Worm (Caenorhabditis elegans) whole organism, early embryonic: ENCODE results near the gene T05C7.7.

Experiments used
- aly-1 ChIP-seq: sonication (generic microtip); optimal IDR thresholded peaks from 2 replicates; lab custom pipeline; 2016; ENCODE audit warnings: missing genetic modification characterization, missing compliant biosample characterization
- ama-1 ChIP-seq: fragments of 150-350 bp; optimal IDR thresholded peaks from 2 replicates; lab custom pipeline; 2014
- flt-1 ChIP-seq: fragments of 200-800 bp; sonication (Bioruptor generic); IDR thresholded peaks from 2 replicates; pipeline ENCODE4 v1.3.6; 2022; ENCODE audit warnings: missing genetic modification characterization, missing compliant biosample characterization
- sea-1 ChIP-seq: fragments of 200-800 bp; sonication (Bioruptor generic); conservative IDR thresholded peaks from 2 replicates; pipeline ENCODE4 v1.3.6; 2022; ENCODE audit warnings: missing genetic modification characterization, missing compliant biosample characterization
- tra-4 ChIP-seq: sonication (generic microtip); optimal IDR thresholded peaks from 2 replicates; lab custom pipeline; 2017; ENCODE audit warnings: missing genetic modification characterization, missing compliant biosample characterization

DNA sequence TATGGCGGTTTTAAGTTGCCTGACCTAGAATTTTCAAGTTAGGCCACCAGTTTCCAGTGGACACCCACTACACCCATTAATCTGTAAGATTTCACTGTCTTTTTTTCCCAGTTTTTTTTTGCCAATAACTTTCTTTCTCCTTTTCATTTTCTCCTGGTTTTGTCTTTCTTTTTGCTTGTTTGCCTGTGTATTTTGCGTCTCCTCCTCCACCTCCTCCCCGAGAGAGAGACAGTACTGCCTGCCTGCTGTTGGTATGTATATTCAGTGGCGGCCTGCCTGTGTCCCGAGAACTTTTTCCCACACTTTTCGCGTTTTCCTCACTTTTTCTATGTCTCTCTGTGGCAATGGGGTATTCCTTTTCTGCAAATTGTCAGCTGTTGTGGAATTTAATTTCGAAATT is 19.9 kb downstream of the T05C7.7 start:
- no peak for TF ChIP-seq sea-1 (GFP tag; lab: Robert Waterston, UW)
- TF ChIP-seq aly-1 (tag; lab: Kevin White, UChicago) = no peak
- TF ChIP-seq ama-1 = no peak
- TF ChIP-seq tra-4 = no peak
- TF ChIP-seq flt-1 (GFP tag; lab: Robert Waterston, UW) = no peak
